Worm (Caenorhabditis elegans) whole organism, L4/young adult: ENCODE measurements around the gene F52B11.2.

Experiments used
- dao-5 ChIP-seq: sonication (generic microtip); optimal IDR thresholded peaks from 2 replicates; lab custom pipeline; 2016; ENCODE audit warnings: missing genotype, missing genetic modification characterization, moderate library complexity, missing compliant biosample characterization
- him-1 ChIP-seq: sonication (generic microtip); optimal IDR thresholded peaks from 2 replicates; lab custom pipeline; 2016; ENCODE audit warnings: missing genotype, missing genetic modification reagents, missing genetic modification characterization, missing compliant biosample characterization

- TF ChIP-seq him-1 (no peak), dao-5 (tag; lab: Kevin White, UChicago) (no peak)
Measured at ce11 chrIV:14107647-14108046, 24.3 kb downstream of the F52B11.2 start.
